Fruit fly (Drosophila melanogaster): Measurements from ENCODE around the gene Trp1.

Trp1 gene

dm6 chr2L:10003593-10003992 lies 5.6 kb upstream of the Trp1 start, which contains the start of gene Ndf (continued):
- TF ChIP-seq Hr51 (GFP tag; optimal IDR thresholded peaks at IDR 0.05), result peak; percentile 43 to 62
- TF ChIP-seq CG14667 (GFP tag; IDR thresholded peaks at IDR 0.05), result no peak
- peak; percentile 9 for TF ChIP-seq CG6683 (GFP tag; optimal IDR thresholded peaks at IDR 0.05)
- TF ChIP-seq p53 (GFP tag; optimal IDR thresholded peaks at IDR 0.05), result no peak
- TF ChIP-seq CG34376 (GFP tag; optimal IDR thresholded peaks at IDR 0.05), result peak; percentile 55
- TF ChIP-seq eyg (GFP tag; optimal IDR thresholded peaks at IDR 0.05), result no peak
- TF ChIP-seq otp (GFP tag; IDR thresholded peaks at IDR 0.05), result peak; percentile 68
- peak; percentile 56 for TF ChIP-seq CG31224 (GFP tag; IDR thresholded peaks at IDR 0.05)
- TF ChIP-seq CG17912 (GFP tag; optimal IDR thresholded peaks at IDR 0.05), result peak; percentile 44
- peak; percentile 32 for TF ChIP-seq CG30431 (GFP tag; optimal IDR thresholded peaks at IDR 0.05)
- no peak for TF ChIP-seq prd (optimal IDR thresholded peaks at IDR 0.05)
- TF ChIP-seq prd (GFP tag; IDR thresholded peaks at IDR 0.05), result peak; percentile 69; the same call in 2 of the 3 replicates
- peak; percentile 62 for TF ChIP-seq grau (tag; optimal IDR thresholded peaks at IDR 0.05)
- no peak for TF ChIP-seq Spps (tag; optimal IDR thresholded peaks at IDR 0.05)
- TF ChIP-seq ERR (GFP tag; optimal IDR thresholded peaks at IDR 0.05), result peak; percentile 41
- peak; percentile 50 for TF ChIP-seq CG17802 (tag; optimal IDR thresholded peaks at IDR 0.05)
- TF ChIP-seq Usf (GFP tag; optimal IDR thresholded peaks at IDR 0.05), result peak; percentile 26
- TF ChIP-seq CG6654 (GFP tag; optimal IDR thresholded peaks at IDR 0.05), result no peak
- peak; percentile 31 for TF ChIP-seq CG8089 (GFP tag; optimal IDR thresholded peaks at IDR 0.05)
- TF ChIP-seq TFAM (GFP tag; optimal IDR thresholded peaks at IDR 0.05), result no peak
- TF ChIP-seq Sox100B (GFP tag; optimal IDR thresholded peaks at IDR 0.05), result peak; percentile 46
- TF ChIP-seq CG12391 (tag; optimal IDR thresholded peaks at IDR 0.05), result peak; percentile 80
- TF ChIP-seq CG18599 (GFP tag; optimal IDR thresholded peaks at IDR 0.05), result no peak
- TF ChIP-seq MESR4 (GFP tag; optimal IDR thresholded peaks at IDR 0.05), result peak; percentile 64
- TF ChIP-seq C15 (GFP tag; IDR thresholded peaks at IDR 0.05), result no peak
- TF ChIP-seq hbn (GFP tag; IDR thresholded peaks at IDR 0.05; ENCODE audit: partially characterized antibody), result peak; percentile 74
- peak; percentile 64 for TF ChIP-seq chn (GFP tag; optimal IDR thresholded peaks at IDR 0.05)
- no peak for TF ChIP-seq da (GFP tag; optimal IDR thresholded peaks at IDR 0.05)
- TF ChIP-seq tll (GFP tag; optimal IDR thresholded peaks at IDR 0.05), result no peak
- no peak for TF ChIP-seq tap (tag; optimal IDR thresholded peaks at IDR 0.05)
- no peak for TF ChIP-seq Ravus (GFP tag; IDR thresholded peaks at IDR 0.05)
- peak; percentile 64 for TF ChIP-seq Rx (GFP tag; IDR thresholded peaks at IDR 0.05)
- no peak for TF ChIP-seq ro (GFP tag; IDR thresholded peaks at IDR 0.05)
- no peak for TF ChIP-seq CG43689 (GFP tag; IDR thresholded peaks at IDR 0.05)
- TF ChIP-seq CG5953 (GFP tag; IDR thresholded peaks at IDR 0.05), result 0 out of 2 replicates have a peak, but pooled peaks have one; percentile 9
- peak; percentile 68 for TF ChIP-seq CG17328 (GFP tag; IDR thresholded peaks at IDR 0.05)
- TF ChIP-seq Doc2 (GFP tag; IDR thresholded peaks at IDR 0.05), result no peak
- TF ChIP-seq croc (GFP tag; conservative IDR thresholded peaks at IDR 0.05), result no peak
- TF ChIP-seq CG12219 (GFP tag; optimal IDR thresholded peaks at IDR 0.05), result no peak
- peak; percentile 30 for TF ChIP-seq CG10654 (GFP tag; optimal IDR thresholded peaks at IDR 0.05)
- TF ChIP-seq oc (tag; optimal IDR thresholded peaks at IDR 0.05), result peak; percentile 4
- peak; percentile 53; the same call in 1 of the 3 replicates for TF ChIP-seq jigr1 (GFP tag; IDR thresholded peaks at IDR 0.05)
- TF ChIP-seq gcm (GFP tag; optimal IDR thresholded peaks at IDR 0.05), result peak; percentile 59
- TF ChIP-seq CG7987 (GFP tag; optimal IDR thresholded peaks at IDR 0.05), result peak; percentile 70
- peak; percentile 71 for TF ChIP-seq unc-4 (GFP tag; IDR thresholded peaks at IDR 0.05; ENCODE audit: partially characterized antibody)
- TF ChIP-seq cwo (GFP tag; optimal IDR thresholded peaks at IDR 0.05), result peak; percentile 31
- TF ChIP-seq ind (GFP tag; optimal IDR thresholded peaks at IDR 0.05), result peak; percentile 66
- TF ChIP-seq ash1 (GFP tag; optimal IDR thresholded peaks at IDR 0.05), result peak; percentile 47
- TF ChIP-seq Tbp (GFP tag; optimal IDR thresholded peaks at IDR 0.05), result no peak
- TF ChIP-seq CG3065 (GFP tag; optimal IDR thresholded peaks at IDR 0.05), result peak; percentile 13
- TF ChIP-seq CG13287 (GFP tag; IDR thresholded peaks at IDR 0.05; ENCODE audit: partially characterized antibody), result peak; percentile 78
